Fruit fly (Drosophila melanogaster) whole organism, prepupa: ENCODE results near the gene CG5846.
A peak's percentile ranks its signal among the peaks of the same experiment; 100 is the strongest.

Experiments used
- Blimp-1 ChIP-seq: fragments of 200-800 bp; sonication (Bioruptor generic); optimal IDR thresholded peaks from 3 replicates; lab custom pipeline; 2017; ENCODE audit warnings: missing biosample characterization, missing genetic modification characterization, mild to moderate bottlenecking, moderate library complexity, missing genetic modification reagents
- CG10631 ChIP-seq: fragments of 200-800 bp; sonication (Bioruptor generic); optimal IDR thresholded peaks from 2 replicates; lab custom pipeline; 2016; ENCODE audit warnings: missing biosample characterization, missing genetic modification characterization
- CG10669 ChIP-seq: fragments of 200-800 bp; sonication (Bioruptor generic); optimal IDR thresholded peaks from 3 replicates; lab custom pipeline; 2018; ENCODE audit warnings: missing biosample characterization, mild to moderate bottlenecking, missing genetic modification characterization, moderate library complexity
- CG11294 ChIP-seq: fragments of 200-800 bp; sonication (Bioruptor generic); IDR thresholded peaks from 2 replicates; pipeline ENCODE4 v1.3.6; 2022; ENCODE audit warnings: missing biosample characterization, missing genetic modification characterization
- CG11762 ChIP-seq: fragments of 200-800 bp; sonication (Bioruptor generic); optimal IDR thresholded peaks from 3 replicates; lab custom pipeline; 2016; ENCODE audit warnings: missing biosample characterization, missing genetic modification characterization; ENCODE audit not compliant: insufficient read depth
- CG11902 ChIP-seq: fragments of 200-800 bp; sonication (Bioruptor generic); optimal IDR thresholded peaks from 3 replicates; lab custom pipeline; 2016; ENCODE audit warnings: missing biosample characterization, missing genetic modification characterization
- CG15336 ChIP-seq: fragments of 200-800 bp; sonication (Bioruptor generic); IDR thresholded peaks from 2 replicates; pipeline ENCODE4 v1.3.6; 2022; ENCODE audit warnings: missing biosample characterization, missing genetic modification characterization
- CG1621 ChIP-seq: fragments of 200-800 bp; sonication (Bioruptor generic); optimal IDR thresholded peaks from 3 replicates; lab custom pipeline; 2018; ENCODE audit warnings: missing biosample characterization, mild to moderate bottlenecking, missing genetic modification characterization
- CG3032 ChIP-seq: fragments of 200-800 bp; optimal IDR thresholded peaks from 2 replicates; lab custom pipeline; 2019; ENCODE audit warnings: missing biosample characterization, mild to moderate bottlenecking, missing genetic modification characterization, moderate library complexity
- CG31627 ChIP-seq: fragments of 200-800 bp; sonication (Bioruptor generic); optimal IDR thresholded peaks from 3 replicates; lab custom pipeline; 2016; ENCODE audit warnings: missing biosample characterization, missing genetic modification characterization
- CG3919 ChIP-seq: fragments of 200-800 bp; sonication (Bioruptor generic); optimal IDR thresholded peaks from 3 replicates; lab custom pipeline; 2016; ENCODE audit warnings: missing biosample characterization, missing genetic modification characterization
- CG4318 ChIP-seq: fragments of 200-800 bp; sonication (Bioruptor generic); optimal IDR thresholded peaks from 3 replicates; lab custom pipeline; 2017; ENCODE audit warnings: missing biosample characterization, mild to moderate bottlenecking, missing genetic modification characterization
- CG6163 ChIP-seq: fragments of 200-800 bp; sonication (Bioruptor generic); IDR thresholded peaks from 3 replicates; pipeline ENCODE4 v1.3.6; 2022; ENCODE audit warnings: missing biosample characterization, missing genetic modification characterization
- CG6276 ChIP-seq: fragments of 200-800 bp; sonication (Bioruptor generic); optimal IDR thresholded peaks from 2 replicates; lab custom pipeline; 2017; ENCODE audit warnings: missing biosample characterization, mild to moderate bottlenecking, missing genetic modification characterization
- CG6792 ChIP-seq: fragments of 200-800 bp; sonication (Bioruptor generic); optimal IDR thresholded peaks from 3 replicates; lab custom pipeline; 2016; ENCODE audit warnings: missing biosample characterization, missing genetic modification characterization
- CG6808 ChIP-seq: fragments of 200-800 bp; sonication (Bioruptor generic); optimal IDR thresholded peaks from 3 replicates; lab custom pipeline; 2017; ENCODE audit warnings: missing biosample characterization, missing genetic modification characterization, mild to moderate bottlenecking, moderate library complexity, missing genetic modification reagents
- CG6854 ChIP-seq: fragments of 200-800 bp; sonication (Bioruptor generic); optimal IDR thresholded peaks from 2 replicates; lab custom pipeline; 2017; ENCODE audit warnings: missing biosample characterization, mild to moderate bottlenecking, missing genetic modification characterization
- CG7368 ChIP-seq: fragments of 200-800 bp; sonication (Bioruptor generic); optimal IDR thresholded peaks from 3 replicates; lab custom pipeline; 2016; ENCODE audit warnings: missing biosample characterization, missing genetic modification characterization
- CG8119 ChIP-seq: fragments of 200-800 bp; sonication (Bioruptor generic); IDR thresholded peaks from 3 replicates; pipeline ENCODE4 v1.3.6; 2022; ENCODE audit warnings: missing biosample characterization, missing genetic modification characterization
- CG8319 ChIP-seq: fragments of 200-800 bp; sonication (Bioruptor generic); optimal IDR thresholded peaks from 3 replicates; lab custom pipeline; 2016; ENCODE audit warnings: missing biosample characterization, missing genetic modification characterization
- CG8632 ChIP-seq: fragments of 200-800 bp; sonication (Bioruptor generic); optimal IDR thresholded peaks from 3 replicates; lab custom pipeline; 2016; ENCODE audit warnings: missing biosample characterization, missing genetic modification characterization
- Eip75B ChIP-seq: fragments of 200-800 bp; sonication (Bioruptor generic); optimal IDR thresholded peaks from 3 replicates; lab custom pipeline; 2016; ENCODE audit warnings: missing biosample characterization, missing genetic modification characterization
- Eip78C ChIP-seq: fragments of 200-800 bp; sonication (Bioruptor generic); peaks from one replicate; lab custom pipeline; 2016; ENCODE audit warnings: missing biosample characterization, missing genetic modification characterization
- Eip93F ChIP-seq: fragments of 200-800 bp; sonication (Bioruptor generic); optimal IDR thresholded peaks from 2 replicates; lab custom pipeline; 2016; ENCODE audit warnings: missing biosample characterization, mild to moderate bottlenecking, missing genetic modification characterization
- Ets21C ChIP-seq: fragments of 200-800 bp; sonication (Bioruptor generic); optimal IDR thresholded peaks from 3 replicates; lab custom pipeline; 2016; ENCODE audit warnings: missing biosample characterization, missing genetic modification characterization
- Ets96B ChIP-seq: fragments of 200-800 bp; optimal IDR thresholded peaks from 2 replicates; lab custom pipeline; 2019; ENCODE audit warnings: missing biosample characterization, mild to moderate bottlenecking, missing genetic modification characterization, moderate library complexity
- Hr38 ChIP-seq: sonication (Bioruptor generic); optimal IDR thresholded peaks from 2 replicates; lab custom pipeline; 2016; ENCODE audit warnings: missing biosample characterization, missing genetic modification characterization
- Hr39 ChIP-seq: fragments of 200-800 bp; sonication (Bioruptor generic); optimal IDR thresholded peaks from 2 replicates; lab custom pipeline; 2016; ENCODE audit warnings: missing biosample characterization, missing genetic modification characterization
- Hr4 ChIP-seq: fragments of 200-800 bp; sonication (Bioruptor generic); optimal IDR thresholded peaks from 3 replicates; lab custom pipeline; 2016; ENCODE audit warnings: missing biosample characterization, missing genetic modification characterization
- Met ChIP-seq: fragments of 200-800 bp; sonication (Bioruptor generic); optimal IDR thresholded peaks from 3 replicates; lab custom pipeline; 2016; ENCODE audit warnings: missing biosample characterization, missing genetic modification characterization
- OdsH ChIP-seq: fragments of 200-800 bp; sonication (Bioruptor generic); optimal IDR thresholded peaks from 3 replicates; lab custom pipeline; 2016; ENCODE audit warnings: missing biosample characterization, missing genetic modification characterization
- Sox102F ChIP-seq: fragments of 200-800 bp; sonication (Bioruptor generic); optimal IDR thresholded peaks from 2 replicates; lab custom pipeline; 2016; ENCODE audit warnings: missing biosample characterization, mild to moderate bottlenecking, missing genetic modification characterization
- Sox14 ChIP-seq: fragments of 200-800 bp; sonication (Bioruptor generic); optimal IDR thresholded peaks from 3 replicates; lab custom pipeline; 2016; ENCODE audit warnings: missing biosample characterization, missing genetic modification characterization
- achi ChIP-seq: fragments of 200-800 bp; sonication (Bioruptor generic); optimal IDR thresholded peaks from 3 replicates; lab custom pipeline; 2016; ENCODE audit warnings: missing biosample characterization, missing genetic modification characterization
- acj6 ChIP-seq: fragments of 200-800 bp; sonication (Bioruptor generic); optimal IDR thresholded peaks from 3 replicates; lab custom pipeline; 2016; ENCODE audit warnings: missing biosample characterization, missing genetic modification characterization
- cyc ChIP-seq: fragments of 200-800 bp; sonication (Bioruptor generic); optimal IDR thresholded peaks from 3 replicates; lab custom pipeline; 2016; ENCODE audit warnings: missing biosample characterization, missing genetic modification characterization
- dac ChIP-seq: fragments of 200-800 bp; sonication (Bioruptor generic); optimal IDR thresholded peaks from 2 replicates; lab custom pipeline; 2017; ENCODE audit warnings: missing biosample characterization, mild to moderate bottlenecking, missing genetic modification characterization
- eg ChIP-seq: fragments of 200-800 bp; sonication (Bioruptor generic); IDR thresholded peaks from 3 replicates; pipeline ENCODE4 v1.3.6; 2022; ENCODE audit warnings: missing biosample characterization, missing genetic modification characterization
- esn ChIP-seq: fragments of 200-800 bp; sonication (Bioruptor generic); optimal IDR thresholded peaks from 2 replicates; lab custom pipeline; 2016; ENCODE audit warnings: missing biosample characterization, mild to moderate bottlenecking, missing genetic modification characterization, moderate library complexity
- fd59A ChIP-seq: fragments of 200-800 bp; sonication (Bioruptor generic); optimal IDR thresholded peaks from 2 replicates; lab custom pipeline; 2017; ENCODE audit warnings: missing biosample characterization, mild to moderate bottlenecking, missing genetic modification characterization, missing genetic modification reagents
- fkh ChIP-seq: fragments of 200-800 bp; sonication (Bioruptor generic); optimal IDR thresholded peaks from 3 replicates; lab custom pipeline; 2017; ENCODE audit warnings: missing biosample characterization, mild to moderate bottlenecking, missing genetic modification characterization, moderate library complexity
- lz ChIP-seq: fragments of 200-800 bp; sonication (Bioruptor generic); optimal IDR thresholded peaks from 3 replicates; lab custom pipeline; 2016; ENCODE audit warnings: missing biosample characterization, missing genetic modification characterization
- net ChIP-seq: fragments of 200-800 bp; sonication (Bioruptor generic); optimal IDR thresholded peaks from 3 replicates; lab custom pipeline; 2016; ENCODE audit warnings: missing biosample characterization, missing genetic modification characterization
- pdm3 ChIP-seq: fragments of 200-800 bp; sonication (Bioruptor generic); optimal IDR thresholded peaks from 3 replicates; lab custom pipeline; 2016; ENCODE audit warnings: missing biosample characterization, missing genetic modification characterization
- salr ChIP-seq, 2 experiments: fragments of 200-800 bp; sonication (Bioruptor generic); optimal IDR thresholded peaks; 3 replicates each; lab custom pipeline; 2016 to 2018; ENCODE audit warnings: missing biosample characterization in 2 of 2, missing genetic modification characterization in 2 of 2, mild to moderate bottlenecking in 1 of 2
- ss ChIP-seq, 2 experiments: fragments of 200-800 bp; sonication (Bioruptor generic); optimal IDR thresholded peaks; 2 replicates in 1 of 2; 3 replicates in 1 of 2; lab custom pipeline; 2017 to 2018; ENCODE audit warnings: mild to moderate bottlenecking in 2 of 2, missing biosample characterization in 2 of 2, missing genetic modification characterization in 2 of 2, moderate library complexity in 1 of 2
- svp ChIP-seq: fragments of 200-800 bp; sonication (Bioruptor generic); peaks from one replicate; lab custom pipeline; 2016; ENCODE audit warnings: missing biosample characterization, missing genetic modification characterization
- topi ChIP-seq: fragments of 200-800 bp; sonication (Bioruptor generic); optimal IDR thresholded peaks from 3 replicates; lab custom pipeline; 2016; ENCODE audit warnings: missing biosample characterization, missing genetic modification characterization
- vri ChIP-seq: fragments of 200-800 bp; sonication (Bioruptor generic); optimal IDR thresholded peaks from 3 replicates; lab custom pipeline; 2016; ENCODE audit warnings: missing biosample characterization, mild to moderate bottlenecking, missing genetic modification characterization

Gene CG5846

dm6 chr2L:9982516-9982915 lies 25.5 kb upstream of the CG5846 start (continued):
- TF ChIP-seq lz (GFP tag; lab: Kevin White, UChicago) (peak; percentile 77), CG4318 (GFP tag; lab: Kevin White, UChicago) (no peak), CG6276 (no peak), CG31627 (GFP tag; lab: Kevin White, UChicago) (peak; percentile 58), eg (GFP tag; lab: Robert Waterston, UW) (no peak), CG8119 (GFP tag; lab: Robert Waterston, UW) (no peak), salr (GFP tag; optimal IDR thresholded peaks at IDR 0.05; lab: Kevin White, UChicago) (no peak), Sox14 (peak; percentile 9), CG6808 (peak; percentile 69), CG6854 (peak; percentile 56), Eip78C (GFP tag; lab: Kevin White, UChicago) (peak; percentile 94), topi (GFP tag; lab: Kevin White, UChicago) (peak; percentile 87), pdm3 (peak; percentile 64), Hr4 (GFP tag; lab: Kevin White, UChicago) (no peak), cyc (GFP tag; lab: Kevin White, UChicago) (peak; percentile 80), CG11902 (GFP tag; lab: Kevin White, UChicago) (peak; percentile 54), vri (GFP tag; lab: Kevin White, UChicago) (peak; percentile 39), CG6792 (peak; percentile 59)

- TF ChIP-seq fd59A (GFP tag; lab: Kevin White, UChicago) (no peak), CG8632 (GFP tag; lab: Kevin White, UChicago) (peak; percentile 38), Hr38 (GFP tag; lab: Kevin White, UChicago) (no peak), Eip93F (GFP tag; lab: Kevin White, UChicago) (no peak), svp (GFP tag; lab: Kevin White, UChicago) (peak; percentile 79), Hr4 (GFP tag; lab: Kevin White, UChicago) (peak; percentile 7), CG6808 (peak; percentile 26), Sox102F (peak; percentile 53), CG15336 (GFP tag; lab: Robert Waterston, UW) (no peak), CG7368 (GFP tag; lab: Kevin White, UChicago) (no peak), cyc (GFP tag; lab: Kevin White, UChicago) (peak; percentile 30), Met (peak; percentile 58), dac (GFP tag; lab: Kevin White, UChicago) (no peak), pdm3 (peak; percentile 5), vri (GFP tag; lab: Kevin White, UChicago) (no peak), fkh (GFP tag; lab: Kevin White, UChicago) (no peak), Blimp-1 (GFP tag; lab: Kevin White, UChicago) (no peak), Hr39 (peak; percentile 35), ss (GFP tag; optimal IDR thresholded peaks at IDR 0.05; lab: Kevin White, UChicago) (peak; percentile 54 to 56), CG6854 (no peak), CG31627 (GFP tag; lab: Kevin White, UChicago) (peak; percentile 26), topi (GFP tag; lab: Kevin White, UChicago) (peak; percentile 64), CG3032 (peak; percentile 63), net (GFP tag; lab: Kevin White, UChicago) (peak; percentile 37), Ets96B (tag; lab: Kevin White, UChicago) (peak; percentile 67), CG11762 (GFP tag; lab: Kevin White, UChicago) (peak; percentile 19), CG11294 (GFP tag; lab: Robert Waterston, UW) (no peak), CG8319 (GFP tag; lab: Kevin White, UChicago) (no peak), CG10669 (GFP tag; lab: Kevin White, UChicago) (peak; percentile 38), CG6792 (peak; percentile 5), CG3919 (peak; percentile 61), Ets21C (GFP tag; lab: Kevin White, UChicago) (no peak), CG6163 (GFP tag; lab: Robert Waterston, UW) (no peak), CG1621 (no peak), OdsH (peak; percentile 27), Sox14 (peak; percentile 16), Eip78C (GFP tag; lab: Kevin White, UChicago) (peak; percentile 88), achi (GFP tag; lab: Kevin White, UChicago) (peak; percentile 31), acj6 (GFP tag; lab: Kevin White, UChicago) (peak; percentile 43), Eip75B (GFP tag; lab: Kevin White, UChicago) (peak; percentile 45), CG6276 (no peak), esn (peak; percentile 17), salr (GFP tag; optimal IDR thresholded peaks at IDR 0.05; lab: Kevin White, UChicago) (no peak), CG10631 (GFP tag; lab: Kevin White, UChicago) (peak; percentile 18)
Observed at dm6 chr2L:9981809-9982208, 24.8 kb upstream of the CG5846 start.
